Fruit fly (Drosophila melanogaster) whole organism, prepupa: Measurements from ENCODE around the gene CG3288.

Source experiments
- Blimp-1 ChIP-seq: fragments of 200-800 bp; sonication (Bioruptor generic); optimal IDR thresholded peaks from 3 replicates; lab custom pipeline; 2017; ENCODE audit warnings: missing biosample characterization, missing genetic modification characterization, mild to moderate bottlenecking, moderate library complexity, missing genetic modification reagents
- CG11762 ChIP-seq: fragments of 200-800 bp; sonication (Bioruptor generic); optimal IDR thresholded peaks from 3 replicates; lab custom pipeline; 2016; ENCODE audit warnings: missing biosample characterization, missing genetic modification characterization; ENCODE audit not compliant: insufficient read depth
- CG31627 ChIP-seq: fragments of 200-800 bp; sonication (Bioruptor generic); optimal IDR thresholded peaks from 3 replicates; lab custom pipeline; 2016; ENCODE audit warnings: missing biosample characterization, missing genetic modification characterization
- CG32006 ChIP-seq: fragments of 200-800 bp; sonication (Bioruptor generic); optimal IDR thresholded peaks from 3 replicates; lab custom pipeline; 2017; ENCODE audit warnings: missing biosample characterization, mild to moderate bottlenecking, missing genetic modification characterization
- CG34406 ChIP-seq: fragments of 200-800 bp; sonication (Bioruptor generic); optimal IDR thresholded peaks from 3 replicates; lab custom pipeline; 2016; ENCODE audit warnings: missing biosample characterization, missing genetic modification characterization
- CG4318 ChIP-seq: fragments of 200-800 bp; sonication (Bioruptor generic); optimal IDR thresholded peaks from 3 replicates; lab custom pipeline; 2017; ENCODE audit warnings: missing biosample characterization, mild to moderate bottlenecking, missing genetic modification characterization
- CG8119 ChIP-seq: fragments of 200-800 bp; sonication (Bioruptor generic); IDR thresholded peaks from 3 replicates; pipeline ENCODE4 v1.3.6; 2022; ENCODE audit warnings: missing biosample characterization, missing genetic modification characterization
- CG8319 ChIP-seq: fragments of 200-800 bp; sonication (Bioruptor generic); optimal IDR thresholded peaks from 3 replicates; lab custom pipeline; 2016; ENCODE audit warnings: missing biosample characterization, missing genetic modification characterization
- Eip75B ChIP-seq: fragments of 200-800 bp; sonication (Bioruptor generic); optimal IDR thresholded peaks from 3 replicates; lab custom pipeline; 2016; ENCODE audit warnings: missing biosample characterization, missing genetic modification characterization
- Eip78C ChIP-seq: fragments of 200-800 bp; sonication (Bioruptor generic); peaks from one replicate; lab custom pipeline; 2016; ENCODE audit warnings: missing biosample characterization, missing genetic modification characterization
- Hr39 ChIP-seq: fragments of 200-800 bp; sonication (Bioruptor generic); optimal IDR thresholded peaks from 2 replicates; lab custom pipeline; 2016; ENCODE audit warnings: missing biosample characterization, missing genetic modification characterization
- OdsH ChIP-seq: fragments of 200-800 bp; sonication (Bioruptor generic); optimal IDR thresholded peaks from 3 replicates; lab custom pipeline; 2016; ENCODE audit warnings: missing biosample characterization, missing genetic modification characterization
- net ChIP-seq: fragments of 200-800 bp; sonication (Bioruptor generic); optimal IDR thresholded peaks from 3 replicates; lab custom pipeline; 2016; ENCODE audit warnings: missing biosample characterization, missing genetic modification characterization
- salr ChIP-seq, 2 experiments: fragments of 200-800 bp; sonication (Bioruptor generic); optimal IDR thresholded peaks; 3 replicates each; lab custom pipeline; 2016 to 2018; ENCODE audit warnings: missing biosample characterization in 2 of 2, missing genetic modification characterization in 2 of 2, mild to moderate bottlenecking in 1 of 2

DNA sequence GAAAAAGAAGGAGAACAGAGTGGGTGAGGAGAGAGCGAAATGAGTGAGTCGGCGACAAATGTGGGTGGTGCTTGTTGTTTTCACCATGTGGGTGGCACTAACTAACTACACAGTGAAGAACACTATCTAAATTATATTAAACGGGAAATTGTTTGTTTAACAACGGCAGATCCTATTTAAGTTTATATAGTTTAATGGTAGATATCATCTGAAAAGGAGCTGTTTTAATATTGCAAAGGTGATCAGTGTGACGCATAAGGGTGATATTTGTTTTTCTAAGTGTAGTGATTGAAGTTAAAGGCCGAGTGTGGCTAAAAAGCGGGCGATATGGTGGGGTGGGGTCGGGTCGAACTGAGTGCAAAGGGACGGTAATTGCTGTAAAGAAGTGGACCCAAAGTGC lies 12.6 kb downstream of the CG3288 start:
- TF ChIP-seq CG4318 (GFP tag; lab: Kevin White, UChicago), result no peak
- TF ChIP-seq Hr39, result no peak
- no peak for TF ChIP-seq OdsH
- no peak for TF ChIP-seq CG32006 (GFP tag; lab: Kevin White, UChicago)
- TF ChIP-seq CG8319, result no peak
- TF ChIP-seq Eip78C (GFP tag; lab: Kevin White, UChicago), result no peak
- TF ChIP-seq CG34406 (GFP tag; lab: Kevin White, UChicago), result no peak
- no peak for TF ChIP-seq salr (GFP tag; optimal IDR thresholded peaks at IDR 0.05; lab: Kevin White, UChicago)
- no peak for TF ChIP-seq CG8119
- TF ChIP-seq Eip75B (GFP tag; lab: Kevin White, UChicago), result no peak
- no peak for TF ChIP-seq CG31627 (GFP tag; lab: Kevin White, UChicago)
- no peak for TF ChIP-seq Blimp-1
- TF ChIP-seq net, result no peak
- no peak for TF ChIP-seq CG11762
